Fruit fly (Drosophila melanogaster) whole organism, embryonic: Measurements from ENCODE around the gene wds.

Experiments
- B-H2 ChIP-seq: fragments of 200-800 bp; sonication (Bioruptor generic); optimal IDR thresholded peaks from 2 replicates; lab custom pipeline; 2018; ENCODE audit warnings: missing biosample characterization, mild to moderate bottlenecking, missing genetic modification characterization
- CG10267 ChIP-seq: fragments of 200-800 bp; sonication (Bioruptor generic); optimal IDR thresholded peaks from 2 replicates; lab custom pipeline; 2018; ENCODE audit warnings: missing biosample characterization, mild to moderate bottlenecking, missing genetic modification characterization, moderate library complexity
- CG10959 ChIP-seq: fragments of 200-800 bp; sonication (Bioruptor generic); IDR thresholded peaks from 2 replicates; pipeline ENCODE4 v1.3.6; 2022; ENCODE audit warnings: missing biosample characterization, missing genetic modification characterization
- CG11723 ChIP-seq: fragments of 200-800 bp; sonication (Bioruptor generic); optimal IDR thresholded peaks from 2 replicates; lab custom pipeline; 2017; ENCODE audit warnings: missing biosample characterization, mild to moderate bottlenecking, missing genetic modification characterization
- CG13296 ChIP-seq: fragments of 200-800 bp; sonication (Bioruptor generic); optimal IDR thresholded peaks from 3 replicates; lab custom pipeline; 2018; ENCODE audit warnings: missing biosample characterization, mild to moderate bottlenecking, missing genetic modification characterization
- CG13624 ChIP-seq: fragments of 200-800 bp; sonication (Bioruptor generic); optimal IDR thresholded peaks from 2 replicates; lab custom pipeline; 2016; ENCODE audit warnings: missing biosample characterization, missing genetic modification characterization
- CG14710 ChIP-seq: fragments of 200-800 bp; sonication (Bioruptor generic); optimal IDR thresholded peaks from 3 replicates; lab custom pipeline; 2019; ENCODE audit warnings: missing biosample characterization, mild to moderate bottlenecking, missing genetic modification characterization, moderate library complexity
- CG15514 ChIP-seq: fragments of 200-800 bp; sonication (Bioruptor generic); optimal IDR thresholded peaks from 3 replicates; lab custom pipeline; 2017; ENCODE audit warnings: missing biosample characterization, missing genetic modification characterization, mild to moderate bottlenecking, moderate library complexity, missing genetic modification reagents
- CG17186 ChIP-seq: fragments of 200-800 bp; sonication (Bioruptor generic); optimal IDR thresholded peaks from 3 replicates; lab custom pipeline; 2017; ENCODE audit warnings: missing biosample characterization, missing genetic modification reagents, missing genetic modification characterization
- CG1792 ChIP-seq: fragments of 200-800 bp; sonication (Bioruptor generic); optimal IDR thresholded peaks from 2 replicates; lab custom pipeline; 2016; ENCODE audit warnings: missing biosample characterization, missing genetic modification characterization
- CG34422 ChIP-seq: fragments of 200-800 bp; sonication (Bioruptor generic); IDR thresholded peaks from 3 replicates; pipeline ENCODE4 v1.3.6; 2022; ENCODE audit warnings: missing biosample characterization, missing genetic modification characterization
- CG3847 ChIP-seq: fragments of 200-800 bp; sonication (Bioruptor generic); IDR thresholded peaks from 2 replicates; pipeline ENCODE4 v1.3.6; 2022; ENCODE audit warnings: missing biosample characterization, missing genetic modification characterization
- CG3995 ChIP-seq: fragments of 200-800 bp; sonication (Bioruptor generic); optimal IDR thresholded peaks from 3 replicates; lab custom pipeline; 2016; ENCODE audit warnings: missing biosample characterization, missing genetic modification characterization
- CG5180 ChIP-seq: fragments of 200-800 bp; sonication (Bioruptor generic); optimal IDR thresholded peaks from 3 replicates; lab custom pipeline; 2017; ENCODE audit warnings: missing biosample characterization, missing genetic modification characterization, mild to moderate bottlenecking, moderate library complexity, missing genetic modification reagents
- CG9797 ChIP-seq: fragments of 200-800 bp; sonication (Bioruptor generic); optimal IDR thresholded peaks from 3 replicates; lab custom pipeline; 2018; ENCODE audit warnings: missing biosample characterization, mild to moderate bottlenecking, missing genetic modification characterization
- Dek ChIP-seq: fragments of 200-800 bp; sonication (Bioruptor generic); optimal IDR thresholded peaks from 3 replicates; lab custom pipeline; 2019; ENCODE audit warnings: missing biosample characterization, mild to moderate bottlenecking, missing genetic modification characterization, moderate library complexity
- Dfd ChIP-seq, 2 experiments: fragments of >200 bp; optimal IDR thresholded peaks; 2 replicates each; lab custom pipeline; 2017; ENCODE audit warnings: missing biosample characterization in 2 of 2, missing genetic modification characterization in 2 of 2
- Dp ChIP-seq: fragments of 200-800 bp; sonication (Bioruptor generic); optimal IDR thresholded peaks from 2 replicates; lab custom pipeline; 2018; ENCODE audit warnings: missing biosample characterization, mild to moderate bottlenecking, missing genetic modification characterization, moderate library complexity
- Ets97D ChIP-seq: fragments of 200-800 bp; sonication (Bioruptor generic); optimal IDR thresholded peaks from 3 replicates; lab custom pipeline; 2016; ENCODE audit warnings: missing biosample characterization, missing genetic modification characterization
- HLH4C ChIP-seq: fragments of 200-800 bp; sonication (Bioruptor generic); IDR thresholded peaks from 3 replicates; pipeline ENCODE4 v1.3.6; 2022; ENCODE audit warnings: missing biosample characterization, missing genetic modification characterization; ENCODE audit not compliant: partially characterized antibody
- Jarid2 ChIP-seq: fragments of 200-800 bp; sonication (Bioruptor generic); optimal IDR thresholded peaks from 3 replicates; lab custom pipeline; 2017; ENCODE audit warnings: mild to moderate bottlenecking, missing biosample characterization, missing genetic modification reagents, missing genetic modification characterization
- MESR4 ChIP-seq: fragments of 200-800 bp; sonication (Bioruptor generic); optimal IDR thresholded peaks from 2 replicates; lab custom pipeline; 2018; ENCODE audit warnings: missing biosample characterization, mild to moderate bottlenecking, missing genetic modification characterization, moderate library complexity
- Med ChIP-seq: fragments of 200-800 bp; sonication (Bioruptor generic); peaks from one replicate; lab custom pipeline; 2016; ENCODE audit warnings: missing biosample characterization, missing genetic modification characterization, mild to moderate bottlenecking, inconsistent platforms, moderate library complexity
- NC2β ChIP-seq: fragments of 200-800 bp; sonication (Bioruptor generic); optimal IDR thresholded peaks from 2 replicates; lab custom pipeline; 2016; ENCODE audit warnings: missing biosample characterization, missing genetic modification characterization
- Opbp ChIP-seq: fragments of 200-800 bp; sonication (Bioruptor generic); IDR thresholded peaks from 3 replicates; pipeline ENCODE4 v1.3.6; 2022; ENCODE audit warnings: missing biosample characterization, missing genetic modification characterization; ENCODE audit not compliant: partially characterized antibody
- Optix ChIP-seq: fragments of 200-800 bp; sonication (Bioruptor generic); IDR thresholded peaks from 3 replicates; pipeline ENCODE4 v1.3.6; 2022; ENCODE audit warnings: missing biosample characterization, missing genetic modification characterization
- Rfx ChIP-seq: fragments of 200-800 bp; sonication (Bioruptor generic); IDR thresholded peaks from 2 replicates; pipeline ENCODE4 v1.3.6; 2022; ENCODE audit warnings: missing biosample characterization, missing genetic modification characterization
- Scr ChIP-seq: fragments of 200-800 bp; sonication (Bioruptor generic); IDR thresholded peaks from 2 replicates; pipeline ENCODE4 v1.3.6; 2022; ENCODE audit warnings: missing biosample characterization, missing genetic modification characterization; ENCODE audit not compliant: partially characterized antibody
- Sin3A ChIP-seq: fragments of >200 bp; optimal IDR thresholded peaks from 2 replicates; lab custom pipeline; 2018
- YL-1 ChIP-seq: fragments of 200-800 bp; sonication (Bioruptor generic); optimal IDR thresholded peaks from 3 replicates; lab custom pipeline; 2017; ENCODE audit warnings: missing biosample characterization, mild to moderate bottlenecking, missing genetic modification characterization
- dan ChIP-seq: fragments of 200-800 bp; sonication (Bioruptor generic); IDR thresholded peaks from 2 replicates; pipeline ENCODE4 v1.3.6; 2022; ENCODE audit warnings: missing biosample characterization, missing genetic modification characterization
- fu2 ChIP-seq: fragments of 200-800 bp; sonication (Bioruptor generic); optimal IDR thresholded peaks from 2 replicates; lab custom pipeline; 2016; ENCODE audit warnings: missing biosample characterization, missing genetic modification characterization
- gfzf ChIP-seq: fragments of 200-800 bp; sonication (Bioruptor generic); optimal IDR thresholded peaks from 2 replicates; lab custom pipeline; 2016; ENCODE audit warnings: missing biosample characterization, mild to moderate bottlenecking, missing genetic modification characterization, moderate library complexity
- gt ChIP-seq: fragments of 200-800 bp; sonication (Bioruptor generic); IDR thresholded peaks from 2 replicates; pipeline ENCODE4 v1.3.6; 2022; ENCODE audit warnings: missing biosample characterization, missing genetic modification characterization
- hbn ChIP-seq: fragments of 200-800 bp; sonication (Bioruptor generic); IDR thresholded peaks from 2 replicates; pipeline ENCODE4 v1.3.6; 2022; ENCODE audit warnings: missing biosample characterization, missing genetic modification characterization; ENCODE audit not compliant: partially characterized antibody
- her ChIP-seq: fragments of 200-800 bp; sonication (Bioruptor generic); optimal IDR thresholded peaks from 2 replicates; lab custom pipeline; 2016; ENCODE audit warnings: missing biosample characterization, missing genetic modification characterization
- nmo ChIP-seq: fragments of 200-800 bp; sonication (Bioruptor generic); optimal IDR thresholded peaks from 2 replicates; lab custom pipeline; 2018; ENCODE audit warnings: missing biosample characterization, mild to moderate bottlenecking, missing genetic modification characterization, moderate library complexity
- onecut ChIP-seq: fragments of 200-800 bp; sonication (Bioruptor generic); IDR thresholded peaks from 2 replicates; pipeline ENCODE4 v1.3.6; 2022; ENCODE audit warnings: missing biosample characterization, missing genetic modification characterization
- phol ChIP-seq: fragments of 200-800 bp; sonication (Bioruptor generic); optimal IDR thresholded peaks from 3 replicates; lab custom pipeline; 2018; ENCODE audit warnings: missing biosample characterization, mild to moderate bottlenecking, missing genetic modification characterization, moderate library complexity
- run ChIP-seq: fragments of 200-800 bp; sonication (Bioruptor generic); optimal IDR thresholded peaks from 3 replicates; lab custom pipeline; 2018; ENCODE audit warnings: missing biosample characterization, mild to moderate bottlenecking, missing genetic modification characterization
- tin ChIP-seq: fragments of 200-800 bp; sonication (Bioruptor generic); optimal IDR thresholded peaks from 3 replicates; lab custom pipeline; 2016; ENCODE audit warnings: missing biosample characterization, missing genetic modification characterization
- yki ChIP-seq: fragments of >200 bp; optimal IDR thresholded peaks from 3 replicates; lab custom pipeline; 2018

Gene wds

DNA sequence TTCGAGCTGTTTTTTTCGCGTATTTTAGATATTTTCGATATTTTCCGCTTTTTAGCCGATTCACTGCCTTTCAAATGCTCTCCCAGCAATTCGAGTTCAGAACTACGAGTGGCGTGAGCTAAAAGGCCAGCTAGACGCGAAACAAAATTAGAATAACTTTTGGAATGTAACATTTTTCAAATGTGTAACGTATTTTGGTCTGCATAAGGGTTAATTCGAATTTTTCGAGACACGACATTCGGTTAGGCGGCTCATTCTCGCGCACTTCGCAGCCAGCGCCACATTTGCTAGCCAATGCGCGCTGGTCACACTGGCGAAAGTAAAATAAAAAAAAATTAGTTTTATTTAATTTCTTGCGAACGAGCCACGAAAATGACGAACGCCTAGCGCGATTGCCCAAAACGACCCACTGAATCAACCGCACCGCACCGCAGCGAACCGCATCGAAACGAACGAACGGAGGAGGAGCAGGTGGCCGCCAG lies 38.8 kb downstream of the wds start, which contains the start of the genes brv3 and Pi4KIIIalpha (continued):
- TF ChIP-seq Jarid2 (GFP tag; lab: Kevin White, UChicago): no peak
- 0 out of 3 replicates have a peak, but pooled peaks have one; percentile 20 for TF ChIP-seq HLH4C (GFP tag; lab: Robert Waterston, UW)
- no peak for TF ChIP-seq yki (lab: Kevin White, UChicago)
- TF ChIP-seq dan (GFP tag; lab: Robert Waterston, UW): no peak
- TF ChIP-seq Rfx: peak; percentile 40
- TF ChIP-seq NC2β (GFP tag; lab: Kevin White, UChicago): no peak
- peak; percentile 99 for TF ChIP-seq her (GFP tag; lab: Kevin White, UChicago)
- TF ChIP-seq CG9797: peak; percentile 76
- TF ChIP-seq hbn (GFP tag; lab: Robert Waterston, UW): peak; percentile 23; the same call in 1 of the 2 replicates
- peak; percentile 14 for TF ChIP-seq Ets97D (GFP tag; lab: Kevin White, UChicago)
- no peak for TF ChIP-seq CG10267
- peak; percentile 42 for TF ChIP-seq phol
- TF ChIP-seq CG11723 (GFP tag; lab: Kevin White, UChicago): no peak
- peak; percentile 33 for TF ChIP-seq nmo (GFP tag; lab: Kevin White, UChicago)
- peak; percentile 22 for TF ChIP-seq CG17186
- peak; percentile 17 for TF ChIP-seq YL-1 (GFP tag; lab: Kevin White, UChicago)
- peak; percentile 55 for TF ChIP-seq CG3847 (GFP tag; lab: Robert Waterston, UW)
- TF ChIP-seq gfzf (GFP tag; lab: Kevin White, UChicago): peak; percentile 89
- no peak for TF ChIP-seq fu2
- TF ChIP-seq CG13296 (GFP tag; lab: Kevin White, UChicago): no peak
- peak; percentile 85 for TF ChIP-seq CG3995
- peak; percentile 32 for TF ChIP-seq CG14710 (tag; lab: Kevin White, UChicago)
- TF ChIP-seq gt (GFP tag; lab: Robert Waterston, UW): no peak
- TF ChIP-seq Scr: 0 out of 2 replicates have a peak, but pooled peaks have one; percentile 28
- TF ChIP-seq onecut (GFP tag; lab: Robert Waterston, UW): no peak
- TF ChIP-seq Med (GFP tag; lab: Kevin White, UChicago): peak; percentile 3
- TF ChIP-seq CG1792: no peak
- TF ChIP-seq run (tag; lab: Kevin White, UChicago): no peak
- peak; percentile 4 for TF ChIP-seq CG13624 (GFP tag; lab: Kevin White, UChicago)
- peak; percentile 71 for TF ChIP-seq Dp (GFP tag; lab: Kevin White, UChicago)
- peak; percentile 99 for TF ChIP-seq CG10959 (GFP tag; lab: Robert Waterston, UW)
- peak; percentile 39 for TF ChIP-seq CG15514 (GFP tag; lab: Kevin White, UChicago)
- TF ChIP-seq CG34422 (GFP tag; lab: Robert Waterston, UW): 0 out of 3 replicates have a peak, but pooled peaks have one; percentile 16
- no peak for TF ChIP-seq tin (GFP tag; lab: Kevin White, UChicago)
- TF ChIP-seq Dfd (GFP tag; optimal IDR thresholded peaks at IDR 0.05; lab: Kevin White, UChicago): no peak
- TF ChIP-seq Opbp (GFP tag; lab: Robert Waterston, UW): peak; percentile 46; the same call in 1 of the 3 replicates
- no peak for TF ChIP-seq CG5180 (GFP tag; lab: Kevin White, UChicago)
- peak; percentile 85 for TF ChIP-seq MESR4 (GFP tag; lab: Kevin White, UChicago)
- TF ChIP-seq Dek (tag; lab: Kevin White, UChicago): peak; percentile 8
- TF ChIP-seq B-H2: no peak
- peak; percentile 49 for TF ChIP-seq Sin3A
- no peak for TF ChIP-seq Optix (GFP tag; lab: Robert Waterston, UW)
